Worm (Caenorhabditis elegans): Measurements from ENCODE around the gene F26D10.13.

Gene F26D10.13

ce11 chrIV:17278363-17278762 is 13.7 kb upstream of the F26D10.13 start (continued):
- peak; percentile 32 for TF ChIP-seq mxl-3 (GFP tag; optimal IDR thresholded peaks at IDR 0.05)
- peak; percentile 90 for TF ChIP-seq T20F7.1 (GFP tag; optimal IDR thresholded peaks at IDR 0.05)
- TF ChIP-seq skn-1 (tag; optimal IDR thresholded peaks at IDR 0.05) = peak; percentile 76
- TF ChIP-seq aly-2 (tag; optimal IDR thresholded peaks at IDR 0.05) = no peak

- TF ChIP-seq mdt-29 (GFP tag; IDR thresholded peaks at IDR 0.05) = 0 out of 2 replicates have a peak, but pooled peaks have one; percentile 54
- no peak for TF ChIP-seq cey-2 (tag; optimal IDR thresholded peaks at IDR 0.05; ENCODE audit: borderline replicate concordance, insufficient read depth)
- 0 out of 2 replicates have a peak, but pooled peaks have one; percentile 37 for TF ChIP-seq Y105C5A.15 (GFP tag; IDR thresholded peaks at IDR 0.05)
- TF ChIP-seq skn-1 (tag; optimal IDR thresholded peaks at IDR 0.05) = peak; percentile 21
- TF ChIP-seq ceh-82 (tag; optimal IDR thresholded peaks at IDR 0.05) = no peak
- TF ChIP-seq duxl-1 (tag; optimal IDR thresholded peaks at IDR 0.05; ENCODE audit: poor library complexity) = no peak
- 0 out of 4 replicates have a peak, but pooled peaks of 1 of the 2 experiments have one; percentile 69 for TF ChIP-seq madf-5 (GFP tag; IDR thresholded peaks at IDR 0.05)
- 0 out of 2 replicates have a peak, but pooled peaks have one; percentile 6 for TF ChIP-seq T26A8.4 (GFP tag; IDR thresholded peaks at IDR 0.05)
- peak in 1 of 2 experiments; percentile 29 for TF ChIP-seq daf-16 (GFP tag; optimal IDR thresholded peaks at IDR 0.05)
- TF ChIP-seq daf-16 (tag; optimal IDR thresholded peaks at IDR 0.05) = peak; percentile 74
- no peak for TF ChIP-seq lin-38 (GFP tag; IDR thresholded peaks at IDR 0.05)
- TF ChIP-seq hlh-30 (tag; optimal IDR thresholded peaks at IDR 0.05; ENCODE audit: insufficient read depth) = peak; percentile 12
- TF ChIP-seq snpc-1.2 (GFP tag; IDR thresholded peaks at IDR 0.05) = peak; percentile 65; the same call in 1 of the 2 replicates
These were observed 13.0 kb upstream of the F26D10.13 start for ce11 chrIV:17277459-17278173.

- no peak for TF ChIP-seq tra-1 (GFP tag; IDR thresholded peaks at IDR 0.05)
- TF ChIP-seq lin-29 (GFP tag; IDR thresholded peaks at IDR 0.05) = no peak
- TF ChIP-seq ztf-11 (tag; optimal IDR thresholded peaks at IDR 0.05) = no peak
- TF ChIP-seq pha-4 (GFP tag; IDR thresholded peaks at IDR 0.05) = no peak
- TF ChIP-seq pha-4 (tag; optimal IDR thresholded peaks at IDR 0.05) = no peak
- TF ChIP-seq F10B5.3 (tag; optimal IDR thresholded peaks at IDR 0.05) = no peak
- TF ChIP-seq mxl-2 (GFP tag; conservative IDR thresholded peaks at IDR 0.05) = no peak
- TF ChIP-seq snpc-1.2 (GFP tag; IDR thresholded peaks at IDR 0.05) = no peak
- peak; percentile 4 for TF ChIP-seq dve-1 (tag; optimal IDR thresholded peaks at IDR 0.05; ENCODE audit: insufficient read depth)
- no peak for TF ChIP-seq lin-15B (tag; optimal IDR thresholded peaks at IDR 0.05)
- 0 out of 2 replicates have a peak, but pooled peaks have one; percentile 22 for TF ChIP-seq hmg-1.1 (GFP tag; IDR thresholded peaks at IDR 0.05)
- peak; percentile 18 for TF ChIP-seq lin-38 (GFP tag; IDR thresholded peaks at IDR 0.05)
- peak; percentile 1 for TF ChIP-seq mes-2 (tag; optimal IDR thresholded peaks at IDR 0.05; ENCODE audit: poor library complexity, severe bottlenecking)
- peak; percentile 39 for TF ChIP-seq dpl-1 (GFP tag; optimal IDR thresholded peaks at IDR 0.05)
- TF ChIP-seq aha-1 (tag) = peak; percentile 96
- no peak for TF ChIP-seq mdt-29 (GFP tag; IDR thresholded peaks at IDR 0.05)
These were observed 12.3 kb upstream of the F26D10.13 start, which contains the start of gene clec-196 for ce11 chrIV:17276705-17277458. Gene clec-196, plus strand, starts transcription at chrIV:17276956.

ce11 chrIV:17275281-17275680 is 10.7 kb upstream of the F26D10.13 start, which contains the start of gene lhfp-4:
Gene lhfp-4, plus strand, starts transcription at chrIV:17275581.
- no peak for TF ChIP-seq nhr-102 (tag; optimal IDR thresholded peaks at IDR 0.05)
- TF ChIP-seq nhr-237 (tag; optimal IDR thresholded peaks at IDR 0.05) = no peak
- TF ChIP-seq saeg-2 (GFP tag; IDR thresholded peaks at IDR 0.05) = no peak
- TF ChIP-seq ceh-62 (tag; optimal IDR thresholded peaks at IDR 0.05) = no peak
- no peak for TF ChIP-seq snpc-4 (tag; optimal IDR thresholded peaks at IDR 0.05)
- TF ChIP-seq hif-1 (tag; optimal IDR thresholded peaks at IDR 0.05) = no peak
- TF ChIP-seq dve-1 (tag; optimal IDR thresholded peaks at IDR 0.05; ENCODE audit: insufficient read depth) = no peak
- no peak for TF ChIP-seq F44E2.7 (GFP tag; IDR thresholded peaks at IDR 0.05)
- no peak for TF ChIP-seq Y5F2A.4 (GFP tag; optimal IDR thresholded peaks at IDR 0.05)
